Worm (Caenorhabditis elegans) whole organism, L4/young adult: ENCODE data around the gene K09H11.11.

Experiments
- W03F9.2 ChIP-seq: fragments of 150-350 bp; optimal IDR thresholded peaks from 2 replicates; lab custom pipeline; 2014; ENCODE audit warnings: missing biosample characterization, missing genetic modification characterization
- dao-5 ChIP-seq: sonication (generic microtip); optimal IDR thresholded peaks from 2 replicates; lab custom pipeline; 2016; ENCODE audit warnings: missing genotype, missing genetic modification characterization, moderate library complexity, missing compliant biosample characterization

- no peak for TF ChIP-seq dao-5 (tag; lab: Kevin White, UChicago)
- no peak for TF ChIP-seq W03F9.2 (tag; lab: Kevin White, UChicago)
Observed at ce11 chrV:5713510-5713909, 41.5 kb downstream of the K09H11.11 start.
